Fruit fly (Drosophila melanogaster): ENCODE data around the gene wgn.

wgn gene

dm6 chrX:18650252-18650651 lies 15.5 kb upstream of the wgn start, which contains the start of gene Hou (continued):
- TF ChIP-seq Fer1 (GFP tag; optimal IDR thresholded peaks at IDR 0.05) = no peak
- no peak for TF ChIP-seq insv (GFP tag; optimal IDR thresholded peaks at IDR 0.05)
- TF ChIP-seq btn (GFP tag; optimal IDR thresholded peaks at IDR 0.05) = no peak
- TF ChIP-seq CG18599 (GFP tag; optimal IDR thresholded peaks at IDR 0.05) = no peak
- TF ChIP-seq vfl (GFP tag; optimal IDR thresholded peaks at IDR 0.05) = no peak
- TF ChIP-seq CG4424 (GFP tag; optimal IDR thresholded peaks at IDR 0.05) = no peak
- TF ChIP-seq hth (optimal IDR thresholded peaks at IDR 0.05) = no peak
- no peak for TF ChIP-seq Neu2 (GFP tag; optimal IDR thresholded peaks at IDR 0.05; ENCODE audit: borderline replicate concordance)
- no peak for TF ChIP-seq Ptx1 (GFP tag; IDR thresholded peaks at IDR 0.05)
- no peak for TF ChIP-seq shn (GFP tag; optimal IDR thresholded peaks at IDR 0.05)
- no peak for TF ChIP-seq CG7839 (tag; optimal IDR thresholded peaks at IDR 0.05)
- no peak for TF ChIP-seq CG11085 (GFP tag; IDR thresholded peaks at IDR 0.05)
- TF ChIP-seq hbn (GFP tag; IDR thresholded peaks at IDR 0.05; ENCODE audit: partially characterized antibody) = peak; percentile 48; the same call in 1 of the 2 replicates
- TF ChIP-seq trem (tag; optimal IDR thresholded peaks at IDR 0.05) = peak; percentile 17
- TF ChIP-seq CG12104 (GFP tag; optimal IDR thresholded peaks at IDR 0.05) = no peak
- TF ChIP-seq Dp (GFP tag; optimal IDR thresholded peaks at IDR 0.05) = peak; percentile 94
- no peak for TF ChIP-seq Lpt (GFP tag; optimal IDR thresholded peaks at IDR 0.05)
- TF ChIP-seq CG6791 (GFP tag; IDR thresholded peaks at IDR 0.05; ENCODE audit: partially characterized antibody) = peak; percentile 53; the same call in 1 of the 3 replicates
- no peak for TF ChIP-seq CG10431 (GFP tag; optimal IDR thresholded peaks at IDR 0.05)
- no peak for TF ChIP-seq croc (GFP tag; conservative IDR thresholded peaks at IDR 0.05)
- TF ChIP-seq pum (GFP tag; optimal IDR thresholded peaks at IDR 0.05) = no peak
- TF ChIP-seq CG16813 (GFP tag; IDR thresholded peaks at IDR 0.05; ENCODE audit: partially characterized antibody) = peak; percentile 56; the same call in 2 of the 3 replicates
- TF ChIP-seq CG1024 (GFP tag; IDR thresholded peaks at IDR 0.05) = no peak
- TF ChIP-seq sna (GFP tag; IDR thresholded peaks at IDR 0.05; ENCODE audit: partially characterized antibody) = peak; percentile 17; the same call in 1 of the 2 replicates
- no peak for TF ChIP-seq Dek (tag; optimal IDR thresholded peaks at IDR 0.05)
- TF ChIP-seq nmo (GFP tag; optimal IDR thresholded peaks at IDR 0.05) = no peak
- no peak for TF ChIP-seq MTF-1 (GFP tag; optimal IDR thresholded peaks at IDR 0.05; ENCODE audit: borderline replicate concordance)
- TF ChIP-seq wdn (GFP tag; IDR thresholded peaks at IDR 0.05) = no peak
- peak; percentile 37; the same call in 1 of the 2 replicates for TF ChIP-seq inv (GFP tag; IDR thresholded peaks at IDR 0.05; ENCODE audit: partially characterized antibody)
- TF ChIP-seq ttk (GFP tag; IDR thresholded peaks at IDR 0.05) = no peak
- peak; percentile 26 for TF ChIP-seq Elba2 (GFP tag; optimal IDR thresholded peaks at IDR 0.05)
- peak; percentile 21 for TF ChIP-seq Sin3A (optimal IDR thresholded peaks at IDR 0.05)
- TF ChIP-seq gsb-n (tag; optimal IDR thresholded peaks at IDR 0.05) = no peak
- TF ChIP-seq CG7372 (GFP tag; IDR thresholded peaks at IDR 0.05) = no peak
- TF ChIP-seq Usf (GFP tag; optimal IDR thresholded peaks at IDR 0.05) = no peak
- TF ChIP-seq so (GFP tag; IDR thresholded peaks at IDR 0.05) = no peak
- no peak for TF ChIP-seq CG10321 (GFP tag; IDR thresholded peaks at IDR 0.05)
- peak; percentile 63; the same call in 2 of the 4 replicates for TF ChIP-seq Dll (GFP tag; IDR thresholded peaks at IDR 0.05; ENCODE audit: partially characterized antibody)
- no peak for TF ChIP-seq CG6765 (GFP tag; optimal IDR thresholded peaks at IDR 0.05)
- no peak for TF ChIP-seq zfh1 (GFP tag; IDR thresholded peaks at IDR 0.05)
- peak; percentile 49 for TF ChIP-seq Sry-δ (GFP tag; optimal IDR thresholded peaks at IDR 0.05)
- TF ChIP-seq bab2 (GFP tag; optimal IDR thresholded peaks at IDR 0.05) = no peak
- TF ChIP-seq trh (GFP tag; optimal IDR thresholded peaks at IDR 0.05) = no peak
- TF ChIP-seq ATbp (GFP tag; optimal IDR thresholded peaks at IDR 0.05) = no peak
- no peak for TF ChIP-seq CG10959 (GFP tag; IDR thresholded peaks at IDR 0.05)
- TF ChIP-seq Hsf (GFP tag; optimal IDR thresholded peaks at IDR 0.05) = no peak
- no peak for TF ChIP-seq CG16779 (GFP tag; IDR thresholded peaks at IDR 0.05)
- TF ChIP-seq CG14965 (GFP tag; optimal IDR thresholded peaks at IDR 0.05; ENCODE audit: borderline replicate concordance) = no peak
- TF ChIP-seq sc (optimal IDR thresholded peaks at IDR 0.05) = no peak
- no peak for TF ChIP-seq sc (GFP tag; optimal IDR thresholded peaks at IDR 0.05)
- TF ChIP-seq CG15601 (tag; optimal IDR thresholded peaks at IDR 0.05) = no peak
- TF ChIP-seq CG10366 (GFP tag; IDR thresholded peaks at IDR 0.05) = no peak
